Fruit fly (Drosophila melanogaster) whole organism, embryonic: ENCODE results near the gene alphaCOP.
A peak's percentile ranks its signal among the peaks of the same experiment; 100 is the strongest.

Source experiments
- Bteb2 ChIP-seq: fragments of 200-800 bp; sonication (Bioruptor generic); optimal IDR thresholded peaks from 2 replicates; lab custom pipeline; 2016; ENCODE audit warnings: missing biosample characterization, missing genetic modification characterization
- CG11398 ChIP-seq: fragments of 200-800 bp; sonication (Bioruptor generic); optimal IDR thresholded peaks from 2 replicates; lab custom pipeline; 2016; ENCODE audit warnings: missing biosample characterization, missing genetic modification characterization
- CG13287 ChIP-seq: fragments of 200-800 bp; sonication (Bioruptor generic); IDR thresholded peaks from 2 replicates; pipeline ENCODE4 v1.3.6; 2022; ENCODE audit warnings: missing biosample characterization, missing genetic modification characterization; ENCODE audit not compliant: partially characterized antibody
- CG14965 ChIP-seq: fragments of 200-800 bp; sonication (Bioruptor generic); optimal IDR thresholded peaks from 2 replicates; lab custom pipeline; 2016; ENCODE audit warnings: missing biosample characterization, missing genetic modification characterization, borderline replicate concordance
- CG15696 ChIP-seq: fragments of 200-800 bp; sonication (Bioruptor generic); optimal IDR thresholded peaks from 2 replicates; lab custom pipeline; 2019; ENCODE audit warnings: missing biosample characterization, mild to moderate bottlenecking, missing genetic modification characterization, moderate library complexity
- CG1602 ChIP-seq: fragments of 200-800 bp; sonication (Bioruptor generic); optimal IDR thresholded peaks from 3 replicates; lab custom pipeline; 2016; ENCODE audit warnings: missing biosample characterization, missing genetic modification characterization
- CG1647 ChIP-seq: fragments of 200-800 bp; sonication (Bioruptor generic); optimal IDR thresholded peaks from 3 replicates; lab custom pipeline; 2016; ENCODE audit warnings: missing biosample characterization, missing genetic modification characterization
- CG17612 ChIP-seq: fragments of 200-800 bp; sonication (Bioruptor generic); IDR thresholded peaks from 2 replicates; pipeline ENCODE4 v1.3.6; 2022; ENCODE audit warnings: missing biosample characterization, missing genetic modification characterization
- CG18011 ChIP-seq: fragments of 200-800 bp; sonication (Bioruptor generic); optimal IDR thresholded peaks from 2 replicates; lab custom pipeline; 2017; ENCODE audit warnings: missing biosample characterization, missing genetic modification characterization, mild to moderate bottlenecking, moderate library complexity, missing genotype
- CG2116 ChIP-seq: fragments of 200-800 bp; sonication (Bioruptor generic); optimal IDR thresholded peaks from 3 replicates; lab custom pipeline; 2018; ENCODE audit warnings: missing biosample characterization, mild to moderate bottlenecking, missing genetic modification characterization
- CG2202 ChIP-seq: fragments of 200-800 bp; sonication (Bioruptor generic); optimal IDR thresholded peaks from 2 replicates; lab custom pipeline; 2018; ENCODE audit warnings: missing biosample characterization, mild to moderate bottlenecking, missing genetic modification characterization
- CG8944 ChIP-seq: fragments of 200-800 bp; sonication (Bioruptor generic); optimal IDR thresholded peaks from 3 replicates; lab custom pipeline; 2016; ENCODE audit warnings: missing biosample characterization, missing genetic modification characterization
- CG9609 ChIP-seq: fragments of 200-800 bp; sonication (Bioruptor generic); optimal IDR thresholded peaks from 3 replicates; lab custom pipeline; 2016; ENCODE audit warnings: missing biosample characterization, missing genetic modification characterization
- CG9727 ChIP-seq: fragments of 200-800 bp; sonication (Bioruptor generic); optimal IDR thresholded peaks from 3 replicates; lab custom pipeline; 2017; ENCODE audit warnings: missing biosample characterization, mild to moderate bottlenecking, missing genetic modification characterization
- CG9932 ChIP-seq: fragments of 200-800 bp; sonication (Bioruptor generic); IDR thresholded peaks from 2 replicates; pipeline ENCODE4 v1.3.6; 2022; ENCODE audit warnings: missing biosample characterization, missing genetic modification characterization
- CkIIα-i1 ChIP-seq: fragments of 200-800 bp; sonication (Bioruptor generic); IDR thresholded peaks from 2 replicates; pipeline ENCODE4 v1.3.6; 2022; ENCODE audit warnings: missing biosample characterization, missing genetic modification characterization
- Dip3 ChIP-seq: fragments of 200-800 bp; sonication (Bioruptor generic); optimal IDR thresholded peaks from 3 replicates; lab custom pipeline; 2016; ENCODE audit warnings: missing biosample characterization, missing genetic modification characterization
- Eip74EF ChIP-seq, 2 experiments: fragments of 200-800 bp in 1 of 2; fragments of >200 bp in 1 of 2; sonication (Bioruptor generic) in 1 of 2; optimal IDR thresholded peaks; 2 replicates each; lab custom pipeline; 2017 to 2019; ENCODE audit warnings: missing biosample characterization in 2 of 2, missing genetic modification characterization in 2 of 2, mild to moderate bottlenecking in 1 of 2, moderate library complexity in 1 of 2
- Ets65A ChIP-seq: fragments of 200-800 bp; sonication (Bioruptor generic); peaks from one replicate; lab custom pipeline; 2016; ENCODE audit warnings: missing biosample characterization, missing genetic modification characterization
- Fer1 ChIP-seq: fragments of 200-800 bp; sonication (Bioruptor generic); optimal IDR thresholded peaks from 2 replicates; lab custom pipeline; 2017; ENCODE audit warnings: missing biosample characterization, mild to moderate bottlenecking, missing genetic modification characterization
- Fer2 ChIP-seq: fragments of 200-800 bp; sonication (Bioruptor generic); optimal IDR thresholded peaks from 2 replicates; lab custom pipeline; 2018; ENCODE audit warnings: missing biosample characterization, mild to moderate bottlenecking, missing genetic modification characterization, moderate library complexity
- Lhr ChIP-seq: fragments of 200-800 bp; sonication (Bioruptor generic); optimal IDR thresholded peaks from 3 replicates; lab custom pipeline; 2017; ENCODE audit warnings: mild to moderate bottlenecking, missing biosample characterization, missing genetic modification reagents, missing genetic modification characterization
- NfI ChIP-seq: fragments of 200-800 bp; sonication (Bioruptor generic); optimal IDR thresholded peaks from 3 replicates; lab custom pipeline; 2018; ENCODE audit warnings: missing biosample characterization, mild to moderate bottlenecking, missing genetic modification characterization, moderate library complexity
- Oaz ChIP-seq: fragments of 200-800 bp; sonication (Bioruptor generic); IDR thresholded peaks from 2 replicates; pipeline ENCODE4 v1.3.6; 2022; ENCODE audit warnings: missing biosample characterization, missing genetic modification characterization
- Scr ChIP-seq: fragments of 200-800 bp; sonication (Bioruptor generic); IDR thresholded peaks from 2 replicates; pipeline ENCODE4 v1.3.6; 2022; ENCODE audit warnings: missing biosample characterization, missing genetic modification characterization; ENCODE audit not compliant: partially characterized antibody
- Sox102F ChIP-seq: fragments of 200-800 bp; sonication (Bioruptor generic); optimal IDR thresholded peaks from 2 replicates; lab custom pipeline; 2018; ENCODE audit warnings: missing biosample characterization, mild to moderate bottlenecking, missing genetic modification characterization, moderate library complexity
- Taf1 ChIP-seq: fragments of 200-800 bp; sonication (Bioruptor generic); IDR thresholded peaks from 2 replicates; pipeline ENCODE4 v1.3.6; 2022; ENCODE audit warnings: missing biosample characterization, missing genetic modification characterization
- YL-1 ChIP-seq: fragments of 200-800 bp; sonication (Bioruptor generic); optimal IDR thresholded peaks from 3 replicates; lab custom pipeline; 2017; ENCODE audit warnings: missing biosample characterization, mild to moderate bottlenecking, missing genetic modification characterization
- aop ChIP-seq: fragments of 200-800 bp; sonication (Bioruptor generic); IDR thresholded peaks from 2 replicates; pipeline ENCODE4 v1.3.6; 2022; ENCODE audit warnings: missing biosample characterization, missing genetic modification characterization
- bbx ChIP-seq: fragments of 200-800 bp; sonication (Bioruptor generic); IDR thresholded peaks from 2 replicates; pipeline ENCODE4 v1.3.6; 2022; ENCODE audit warnings: missing biosample characterization, missing genetic modification characterization; ENCODE audit not compliant: partially characterized antibody
- cas ChIP-seq: fragments of 200-800 bp; sonication (Bioruptor generic); IDR thresholded peaks from 2 replicates; pipeline ENCODE4 v1.3.6; 2022; ENCODE audit warnings: missing biosample characterization, missing genetic modification characterization
- cato ChIP-seq: fragments of 200-800 bp; sonication (Bioruptor generic); optimal IDR thresholded peaks from 2 replicates; lab custom pipeline; 2016; ENCODE audit warnings: missing biosample characterization, missing genetic modification characterization, borderline replicate concordance
- cwo ChIP-seq: fragments of 200-800 bp; sonication (Bioruptor generic); optimal IDR thresholded peaks from 3 replicates; lab custom pipeline; 2017; ENCODE audit warnings: missing biosample characterization, missing genetic modification characterization, mild to moderate bottlenecking, moderate library complexity, missing genetic modification reagents
- dysf ChIP-seq: fragments of 200-800 bp; sonication (Bioruptor generic); IDR thresholded peaks from 3 replicates; pipeline ENCODE4 v1.3.6; 2022; ENCODE audit warnings: missing biosample characterization, missing genetic modification characterization
- fu2 ChIP-seq: fragments of 200-800 bp; sonication (Bioruptor generic); optimal IDR thresholded peaks from 2 replicates; lab custom pipeline; 2016; ENCODE audit warnings: missing biosample characterization, missing genetic modification characterization
- gsb ChIP-seq: fragments of 200-800 bp; sonication (Bioruptor generic); IDR thresholded peaks from 2 replicates; pipeline ENCODE4 v1.3.6; 2022; ENCODE audit warnings: missing biosample characterization, missing genetic modification characterization
- ind ChIP-seq: fragments of 200-800 bp; sonication (Bioruptor generic); optimal IDR thresholded peaks from 3 replicates; lab custom pipeline; 2016; ENCODE audit warnings: missing biosample characterization, missing genetic modification characterization
- lab ChIP-seq: fragments of 200-800 bp; sonication (Bioruptor generic); optimal IDR thresholded peaks from 3 replicates; lab custom pipeline; 2017; ENCODE audit warnings: missing biosample characterization, missing genetic modification characterization, mild to moderate bottlenecking, moderate library complexity, missing genetic modification reagents
- maf-S ChIP-seq: fragments of 200-800 bp; sonication (Bioruptor generic); optimal IDR thresholded peaks from 2 replicates; lab custom pipeline; 2016; ENCODE audit warnings: missing biosample characterization, missing genetic modification characterization
- nerfin-2 ChIP-seq: fragments of 200-800 bp; sonication (Bioruptor generic); IDR thresholded peaks from 2 replicates; pipeline ENCODE4 v1.3.6; 2022; ENCODE audit warnings: missing biosample characterization, missing genetic modification characterization; ENCODE audit not compliant: partially characterized antibody
- otp ChIP-seq: fragments of 200-800 bp; sonication (Bioruptor generic); IDR thresholded peaks from 3 replicates; pipeline ENCODE4, ENCODE4 v1.3.6; 2022; ENCODE audit warnings: missing biosample characterization, missing genetic modification characterization
- pita ChIP-seq: fragments of 200-800 bp; sonication (Bioruptor generic); optimal IDR thresholded peaks from 2 replicates; lab custom pipeline; 2017; ENCODE audit warnings: missing biosample characterization, mild to moderate bottlenecking, missing genetic modification characterization
- pros ChIP-seq: fragments of 200-800 bp; sonication (Bioruptor generic); optimal IDR thresholded peaks from 3 replicates; lab custom pipeline; 2019; ENCODE audit warnings: missing biosample characterization, mild to moderate bottlenecking, missing genetic modification characterization, moderate library complexity
- shn ChIP-seq: fragments of 200-800 bp; sonication (Bioruptor generic); optimal IDR thresholded peaks from 3 replicates; lab custom pipeline; 2016; ENCODE audit warnings: missing biosample characterization, missing genetic modification characterization
- sr ChIP-seq: fragments of 200-800 bp; sonication (Bioruptor generic); IDR thresholded peaks from 3 replicates; pipeline ENCODE4 v1.3.6; 2022; ENCODE audit warnings: missing biosample characterization, missing genetic modification characterization
- tll ChIP-seq, 2 experiments: fragments of 200-800 bp in 1 of 2; fragments of >200 bp in 1 of 2; sonication (Bioruptor generic) in 1 of 2; optimal IDR thresholded peaks; 2 replicates each; lab custom pipeline; 2017 to 2019; ENCODE audit warnings: missing biosample characterization in 2 of 2, missing genetic modification characterization in 2 of 2, mild to moderate bottlenecking in 1 of 2, moderate library complexity in 1 of 2
- trem ChIP-seq: fragments of 200-800 bp; optimal IDR thresholded peaks from 3 replicates; lab custom pipeline; 2019; ENCODE audit warnings: missing biosample characterization, mild to moderate bottlenecking, missing genetic modification characterization, moderate library complexity
- ttk ChIP-seq: fragments of 200-800 bp; sonication (Bioruptor generic); IDR thresholded peaks from 2 replicates; pipeline ENCODE4 v2.1.2; 2022; ENCODE audit warnings: missing biosample characterization, missing genetic modification characterization
- zen ChIP-seq: fragments of 200-800 bp; sonication (Bioruptor generic); optimal IDR thresholded peaks from 3 replicates; lab custom pipeline; 2018; ENCODE audit warnings: missing biosample characterization, mild to moderate bottlenecking, missing genetic modification characterization, moderate library complexity

alphaCOP gene

DNA sequence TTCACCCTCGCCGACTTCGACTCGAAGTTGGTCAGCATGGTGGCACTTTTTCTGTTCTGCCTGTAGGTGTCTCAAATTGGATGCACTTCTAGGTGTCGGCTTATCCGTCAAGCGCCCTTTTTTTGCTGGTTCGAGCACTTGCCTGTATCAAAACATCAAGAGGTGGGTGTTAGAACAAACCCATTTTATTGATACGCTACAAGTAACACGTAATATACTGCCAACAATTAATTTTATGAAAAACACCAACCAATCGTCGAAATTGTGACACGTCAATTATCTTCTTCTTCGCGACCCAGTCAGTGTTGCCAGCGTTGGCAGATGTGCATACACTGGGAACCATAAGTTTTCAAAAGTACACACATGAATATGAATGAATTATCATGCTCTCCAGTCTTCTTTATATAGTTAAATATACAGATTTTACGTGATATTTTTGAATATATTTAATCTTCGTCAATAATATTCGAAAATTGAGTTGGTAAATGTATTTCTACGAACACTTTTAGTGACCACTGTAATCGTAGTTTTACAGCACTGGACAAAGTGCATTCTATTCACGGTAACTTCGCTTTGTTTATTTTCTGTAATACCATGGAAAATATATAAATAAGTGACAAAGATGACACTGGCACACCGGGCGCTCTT lies at the start of gene alphaCOP, which contains the start of gene CG13919 (continued):
- TF ChIP-seq CG18011 (GFP tag; lab: Kevin White, UChicago) (peak; percentile 86), CG9609 (GFP tag; lab: Kevin White, UChicago) (peak; percentile 88), cas (GFP tag; lab: Robert Waterston, UW) (peak; percentile 93), CG13287 (GFP tag; lab: Robert Waterston, UW) (peak; percentile 54; the same call in 1 of the 2 replicates), lab (GFP tag; lab: Kevin White, UChicago) (peak; percentile 95), CG2202 (tag; lab: Kevin White, UChicago) (peak; percentile 95), tll (GFP tag; optimal IDR thresholded peaks at IDR 0.05; lab: Kevin White, UChicago) (peak in 1 of 2 experiments; percentile 62), fu2 (GFP tag; lab: Kevin White, UChicago) (peak; percentile 84), maf-S (peak; percentile 91), CG2116 (peak; percentile 86), otp (GFP tag; lab: Robert Waterston, UW) (peak; percentile 98), Eip74EF (GFP tag; optimal IDR thresholded peaks at IDR 0.05; lab: Kevin White, UChicago) (peak in 1 of 2 experiments; percentile 96), zen (tag; lab: Kevin White, UChicago) (peak; percentile 89), pros (GFP tag; lab: Kevin White, UChicago) (peak; percentile 27), cato (GFP tag; lab: Kevin White, UChicago) (peak; percentile 94), NfI (GFP tag; lab: Kevin White, UChicago) (peak; percentile 96), aop (peak; percentile 80), Fer2 (peak; percentile 89), CG9932 (peak; percentile 99), Ets65A (GFP tag; lab: Kevin White, UChicago) (peak; percentile 99), CG9727 (GFP tag; lab: Kevin White, UChicago) (peak; percentile 98), YL-1 (GFP tag; lab: Kevin White, UChicago) (peak; percentile 98), ind (GFP tag; lab: Kevin White, UChicago) (peak; percentile 95), ttk (peak; percentile 96), Bteb2 (GFP tag; lab: Kevin White, UChicago) (peak; percentile 94), CG1602 (peak; percentile 98), nerfin-2 (no peak), Sox102F (GFP tag; lab: Kevin White, UChicago) (peak; percentile 98), CG1647 (GFP tag; lab: Kevin White, UChicago) (peak; percentile 96), cwo (GFP tag; lab: Kevin White, UChicago) (peak; percentile 88), dysf (peak; percentile 97), Taf1 (GFP tag; lab: Robert Waterston, UW) (peak; percentile 92), CG11398 (GFP tag; lab: Kevin White, UChicago) (peak; percentile 81), CkIIα-i1 (peak; percentile 78), shn (peak; percentile 84), trem (tag; lab: Kevin White, UChicago) (peak; percentile 92), Lhr (GFP tag; lab: Kevin White, UChicago) (peak; percentile 88), CG8944 (GFP tag; lab: Kevin White, UChicago) (peak; percentile 85), gsb (GFP tag; lab: Robert Waterston, UW) (peak; percentile 93), CG15696 (tag; lab: Kevin White, UChicago) (peak; percentile 85), Scr (GFP tag; lab: Robert Waterston, UW) (no peak), CG17612 (GFP tag; lab: Robert Waterston, UW) (peak; percentile 96), CG14965 (GFP tag; lab: Kevin White, UChicago) (peak; percentile 47), Oaz (peak; percentile 98), Fer1 (GFP tag; lab: Kevin White, UChicago) (peak; percentile 91), bbx (GFP tag; lab: Robert Waterston, UW) (no peak), Dip3 (GFP tag; lab: Kevin White, UChicago) (peak; percentile 93), pita (GFP tag; lab: Kevin White, UChicago) (no peak), sr (GFP tag; lab: Robert Waterston, UW) (peak; percentile 56; the same call in 2 of the 3 replicates)
